Worm (Caenorhabditis elegans): ENCODE data around the gene ZC84.1.

DNA sequence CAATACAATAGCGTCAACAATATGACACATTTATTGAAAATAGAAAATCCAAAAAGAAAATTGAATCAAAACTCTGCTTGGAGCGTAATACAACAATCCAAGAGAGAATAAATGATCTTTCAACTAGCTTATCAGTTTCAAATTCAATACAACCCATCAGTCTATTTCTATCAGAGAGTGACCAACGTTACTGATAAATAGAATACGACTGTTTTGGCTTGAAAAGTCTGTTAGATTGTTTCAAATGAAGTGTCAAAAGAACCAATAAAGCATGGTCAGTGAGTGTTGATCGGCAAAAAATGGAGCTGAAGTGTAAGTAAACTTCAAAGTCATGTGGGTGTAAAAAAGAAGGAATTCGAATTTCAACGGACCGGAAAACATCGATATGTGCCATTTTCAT, 31.5 kb upstream of the ZC84.1 start:
- TF ChIP-seq nhr-237 (tag; optimal IDR thresholded peaks at IDR 0.05) (no peak), ama-1 (optimal IDR thresholded peaks at IDR 0.05) (no peak), xbp-1 (tag; optimal IDR thresholded peaks at IDR 0.05) (no peak), aly-2 (tag; optimal IDR thresholded peaks at IDR 0.05) (no peak), nhr-11 (tag; optimal IDR thresholded peaks at IDR 0.05) (no peak)

Data from whole organism, L1 larva.